Fruit fly (Drosophila melanogaster): ENCODE data around the gene Srg3.

- TF ChIP-seq Sox14 (GFP tag; optimal IDR thresholded peaks at IDR 0.05), result peak; percentile 86
- TF ChIP-seq lz (GFP tag; optimal IDR thresholded peaks at IDR 0.05), result peak; percentile 90
- peak; percentile 96 for TF ChIP-seq CG32006 (GFP tag; optimal IDR thresholded peaks at IDR 0.05)
- peak; percentile 76 for TF ChIP-seq Ets21C (GFP tag; optimal IDR thresholded peaks at IDR 0.05)
- peak; percentile 70 to 93 for TF ChIP-seq salr (GFP tag; optimal IDR thresholded peaks at IDR 0.05)
- peak; percentile 92 for TF ChIP-seq Lpt (GFP tag; optimal IDR thresholded peaks at IDR 0.05)
- peak; percentile 59 for TF ChIP-seq CG11902 (GFP tag; optimal IDR thresholded peaks at IDR 0.05)
- TF ChIP-seq OdsH (GFP tag; optimal IDR thresholded peaks at IDR 0.05), result peak; percentile 91
- TF ChIP-seq CG8319 (GFP tag; optimal IDR thresholded peaks at IDR 0.05), result peak; percentile 52
- peak; percentile 86 for TF ChIP-seq CG6792 (GFP tag; optimal IDR thresholded peaks at IDR 0.05)
- peak; percentile 90 for TF ChIP-seq Met (GFP tag; optimal IDR thresholded peaks at IDR 0.05)
These were observed 19.3 kb downstream of the Srg3 start for dm6 chr3L:9462247-9462769.

All from whole organism, prepupa.